Fruit fly (Drosophila melanogaster): ENCODE data around the gene Vha26.
A peak's percentile ranks its signal among the peaks of the same experiment; 100 is the strongest.

Gene Vha26

DNA sequence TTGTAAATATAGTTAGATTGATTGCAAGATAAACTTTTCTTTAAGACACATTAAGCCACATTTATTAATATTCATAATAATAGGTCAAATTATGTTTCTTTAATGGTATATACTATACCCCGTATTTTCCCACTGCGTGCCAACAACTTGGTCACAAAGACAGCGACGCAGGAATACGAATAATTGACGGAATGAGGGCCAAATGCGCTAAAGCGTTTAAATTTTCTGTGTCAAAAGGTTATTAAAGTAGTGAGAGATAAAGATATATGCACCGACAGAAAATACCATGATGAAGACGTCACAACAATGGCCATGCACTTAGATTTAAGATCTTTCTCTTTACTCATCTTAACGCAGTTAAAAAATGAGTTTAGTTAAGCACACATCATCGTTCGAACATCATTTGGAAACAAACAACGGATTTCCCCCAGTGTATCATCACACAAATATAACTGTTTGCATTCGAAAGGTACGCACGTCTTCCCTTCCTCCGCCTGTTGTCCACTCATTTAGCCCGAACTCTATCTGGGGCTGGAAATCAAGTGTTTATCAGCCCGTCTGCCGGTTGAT, 28.9 kb downstream of the Vha26 start (continued):
- TF ChIP-seq CG18764 (GFP tag; optimal IDR thresholded peaks at IDR 0.05) (peak; percentile 50), CG14441 (GFP tag; IDR thresholded peaks at IDR 0.05) (peak; percentile 50), Ada2b (GFP tag; IDR thresholded peaks at IDR 0.05) (0 out of 2 replicates have a peak, but pooled peaks have one; percentile 46), nom (GFP tag; optimal IDR thresholded peaks at IDR 0.05) (no peak), Adf1 (GFP tag; IDR thresholded peaks at IDR 0.05) (no peak), NC2α (GFP tag; optimal IDR thresholded peaks at IDR 0.05) (no peak), pb (GFP tag; optimal IDR thresholded peaks at IDR 0.05) (peak; percentile 50), CG18476 (GFP tag; optimal IDR thresholded peaks at IDR 0.05) (peak; percentile 35), CG30431 (GFP tag; optimal IDR thresholded peaks at IDR 0.05) (peak; percentile 37), Doc2 (GFP tag; IDR thresholded peaks at IDR 0.05) (no peak), CG3065 (GFP tag; optimal IDR thresholded peaks at IDR 0.05) (no peak), sna (GFP tag; IDR thresholded peaks at IDR 0.05; ENCODE audit: partially characterized antibody) (no peak), pros (GFP tag; optimal IDR thresholded peaks at IDR 0.05) (no peak), kay (GFP tag; optimal IDR thresholded peaks at IDR 0.05) (peak; percentile 10), YL-1 (GFP tag; optimal IDR thresholded peaks at IDR 0.05) (no peak), sc (optimal IDR thresholded peaks at IDR 0.05) (no peak), sc (GFP tag; optimal IDR thresholded peaks at IDR 0.05) (peak; percentile 39), CG12744 (GFP tag; optimal IDR thresholded peaks at IDR 0.05) (no peak), NfI (GFP tag; optimal IDR thresholded peaks at IDR 0.05) (peak; percentile 56), CG11093 (GFP tag; IDR thresholded peaks at IDR 0.05) (no peak), cad (GFP tag; optimal IDR thresholded peaks at IDR 0.05) (no peak), CG4820 (GFP tag; optimal IDR thresholded peaks at IDR 0.05) (peak; percentile 65), peb (GFP tag; IDR thresholded peaks at IDR 0.05) (0 out of 2 replicates have a peak, but pooled peaks have one; percentile 35), CG4854 (GFP tag; optimal IDR thresholded peaks at IDR 0.05) (no peak), CG6813 (GFP tag; optimal IDR thresholded peaks at IDR 0.05) (peak; percentile 47), dmrt99B (tag; optimal IDR thresholded peaks at IDR 0.05) (peak; percentile 84), D19A (tag; optimal IDR thresholded peaks at IDR 0.05) (peak; percentile 61), CG32532 (GFP tag; IDR thresholded peaks at IDR 0.05) (peak; percentile 60; the same call in 1 of the 2 replicates), Taf1 (GFP tag; IDR thresholded peaks at IDR 0.05) (no peak; the same call in 1 of the 2 replicates), toy (GFP tag; IDR thresholded peaks at IDR 0.05) (no peak), Dip3 (GFP tag; optimal IDR thresholded peaks at IDR 0.05) (peak; percentile 41), tap (tag; optimal IDR thresholded peaks at IDR 0.05) (peak; percentile 47), CG15073 (GFP tag; optimal IDR thresholded peaks at IDR 0.05) (peak; percentile 8), MESR4 (GFP tag; optimal IDR thresholded peaks at IDR 0.05) (no peak), mam (GFP tag; optimal IDR thresholded peaks at IDR 0.05) (peak; percentile 60), ham (GFP tag; IDR thresholded peaks at IDR 0.05) (no peak), tx (GFP tag; optimal IDR thresholded peaks at IDR 0.05) (peak; percentile 14), tna (GFP tag; IDR thresholded peaks at IDR 0.05; ENCODE audit: partially characterized antibody) (no peak), CG10267 (tag; optimal IDR thresholded peaks at IDR 0.05) (peak; percentile 47), H2.0 (GFP tag; IDR thresholded peaks at IDR 0.05) (peak; percentile 68), CG14965 (GFP tag; optimal IDR thresholded peaks at IDR 0.05; ENCODE audit: borderline replicate concordance) (no peak), Hr39 (optimal IDR thresholded peaks at IDR 0.05) (no peak), CG15011 (GFP tag; optimal IDR thresholded peaks at IDR 0.05) (no peak), Dfd (GFP tag; optimal IDR thresholded peaks at IDR 0.05) (no peak), CG2129 (GFP tag; IDR thresholded peaks at IDR 0.05; ENCODE audit: partially characterized antibody) (no peak), CG6854 (GFP tag; optimal IDR thresholded peaks at IDR 0.05) (no peak), CG4424 (GFP tag; optimal IDR thresholded peaks at IDR 0.05) (peak; percentile 80), hb (GFP tag; IDR thresholded peaks at IDR 0.05; ENCODE audit: partially characterized antibody) (no peak), CG18619 (GFP tag; optimal IDR thresholded peaks at IDR 0.05) (peak; percentile 66), CG11723 (GFP tag; optimal IDR thresholded peaks at IDR 0.05) (peak; percentile 48), CG10979 (tag; optimal IDR thresholded peaks at IDR 0.05) (peak; percentile 71)

Data from whole organism, embryonic.